Worm (Caenorhabditis elegans) whole organism, L4 larva: ENCODE results near the gene fbxb-74.

Source experiments
- F37D6.2 ChIP-seq: sonication (generic microtip); optimal IDR thresholded peaks from 2 replicates; lab custom pipeline; 2016; ENCODE audit warnings: mild to moderate bottlenecking, missing genetic modification characterization, missing compliant biosample characterization
- F44E2.7 ChIP-seq: fragments of 200-800 bp; sonication (Bioruptor generic); IDR thresholded peaks from 2 replicates; pipeline ENCODE4 v2.1.2; 2022; ENCODE audit warnings: missing genetic modification characterization, missing compliant biosample characterization
- F49E8.2 ChIP-seq: sonication (generic microtip); optimal IDR thresholded peaks from 2 replicates; lab custom pipeline; 2016; ENCODE audit warnings: missing compliant biosample characterization, mild to moderate bottlenecking, missing genetic modification characterization, borderline replicate concordance
- T20F7.1 ChIP-seq: fragments of 200-800 bp; sonication (Bioruptor generic); optimal IDR thresholded peaks from 2 replicates; lab custom pipeline; 2018; ENCODE audit warnings: mild to moderate bottlenecking, missing genetic modification characterization, missing compliant biosample characterization
- Y105C5A.15 ChIP-seq: fragments of 200-800 bp; sonication (Bioruptor generic); IDR thresholded peaks from 2 replicates; pipeline ENCODE4 v1.3.6; 2022; ENCODE audit warnings: missing genetic modification characterization, missing compliant biosample characterization
- Y48G9A.11 ChIP-seq: fragments of 200-800 bp; sonication (Bioruptor generic); IDR thresholded peaks from 2 replicates; pipeline ENCODE4 v1.3.6; 2022; ENCODE audit warnings: missing genetic modification reagents, missing genetic modification characterization, missing compliant biosample characterization
- ZK546.5 ChIP-seq, 2 experiments: sonication (generic microtip); optimal IDR thresholded peaks; 2 replicates each; lab custom pipeline; 2017; ENCODE audit warnings: missing biosample characterization in 2 of 2, missing genetic modification characterization in 2 of 2
- aha-1 ChIP-seq: fragments of 150-350 bp; peaks from one replicate; lab custom pipeline; 2014; ENCODE audit warnings: missing biosample characterization, missing genetic modification characterization
- aly-2 ChIP-seq: sonication (generic microtip); optimal IDR thresholded peaks from 2 replicates; lab custom pipeline; 2018; ENCODE audit warnings: missing biosample characterization, missing genetic modification characterization
- arid-1 ChIP-seq: fragments of 200-800 bp; sonication (Bioruptor generic); conservative IDR thresholded peaks from 2 replicates; pipeline ENCODE4 v1.3.6; 2022; ENCODE audit warnings: missing genetic modification reagents, missing genetic modification characterization, missing compliant biosample characterization
- ceh-20 ChIP-seq: fragments of 200-800 bp; sonication (Bioruptor generic); IDR thresholded peaks from 2 replicates; pipeline ENCODE4 v1.3.6; 2022; ENCODE audit warnings: missing genetic modification reagents, missing genetic modification characterization, missing compliant biosample characterization
- ceh-28 ChIP-seq: fragments of 150-350 bp; optimal IDR thresholded peaks from 2 replicates; lab custom pipeline; 2014; ENCODE audit warnings: missing biosample characterization, missing genetic modification reagents, missing genetic modification characterization
- ceh-62 ChIP-seq: sonication (generic microtip); optimal IDR thresholded peaks from 2 replicates; lab custom pipeline; 2017; ENCODE audit warnings: missing biosample characterization, missing genetic modification characterization
- ceh-82 ChIP-seq: sonication (generic microtip); optimal IDR thresholded peaks from 2 replicates; lab custom pipeline; 2017; ENCODE audit warnings: missing biosample characterization, missing genetic modification characterization
- cey-2 ChIP-seq: sonication (generic microtip); optimal IDR thresholded peaks from 3 replicates; lab custom pipeline; 2017; ENCODE audit warnings: missing genetic modification characterization, mild to moderate bottlenecking, missing compliant biosample characterization, antibody characterized with exemption, borderline replicate concordance; ENCODE audit not compliant: insufficient read depth
- daf-12 ChIP-seq: fragments of 150-350 bp; optimal IDR thresholded peaks from 2 replicates; lab custom pipeline; 2014; ENCODE audit warnings: missing biosample characterization, missing genetic modification reagents, missing genetic modification characterization
- daf-16 ChIP-seq, 3 experiments: sonication (generic microtip); optimal IDR thresholded peaks; 2 replicates each; lab custom pipeline; 2016 to 2017; ENCODE audit warnings: missing genetic modification characterization in 3 of 3, missing genetic modification reagents in 3 of 3, mild to moderate bottlenecking in 2 of 3, missing compliant biosample characterization in 2 of 3, missing biosample characterization in 1 of 3, moderate library complexity in 1 of 3
- dmd-8 ChIP-seq: fragments of 200-800 bp; sonication (Bioruptor generic); IDR thresholded peaks from 2 replicates; pipeline ENCODE4 v1.3.6; 2022; ENCODE audit warnings: missing genetic modification characterization, missing compliant biosample characterization
- dpl-1 ChIP-seq: fragments of 150-350 bp; optimal IDR thresholded peaks from 2 replicates; lab custom pipeline; 2014; ENCODE audit warnings: missing biosample characterization, missing genetic modification reagents, missing genetic modification characterization
- egl-27 ChIP-seq: sonication (generic microtip); optimal IDR thresholded peaks from 3 replicates; lab custom pipeline; 2017; ENCODE audit warnings: missing biosample characterization, missing genetic modification reagents, missing genetic modification characterization
- egl-43 ChIP-seq: fragments of 200-800 bp; sonication (Bioruptor generic); IDR thresholded peaks from 2 replicates; pipeline ENCODE4 v1.3.6; 2022; ENCODE audit warnings: missing genetic modification reagents, missing genetic modification characterization, missing compliant biosample characterization
- fkh-10 ChIP-seq: fragments of 150-350 bp; optimal IDR thresholded peaks from 2 replicates; lab custom pipeline; 2014; ENCODE audit warnings: missing biosample characterization, missing genetic modification reagents, missing genetic modification characterization
- hif-1 ChIP-seq, 2 experiments: sonication (generic microtip); optimal IDR thresholded peaks; 2 replicates each; lab custom pipeline; 2016 to 2017; ENCODE audit warnings: missing compliant biosample characterization in 2 of 2, missing genetic modification characterization in 2 of 2, missing genetic modification reagents in 2 of 2, missing genotype in 2 of 2, mild to moderate bottlenecking in 1 of 2
- hlh-11 ChIP-seq: fragments of 200-800 bp; sonication (Bioruptor generic); optimal IDR thresholded peaks from 2 replicates; lab custom pipeline; 2018; ENCODE audit warnings: mild to moderate bottlenecking, missing genetic modification characterization, missing compliant biosample characterization
- lin-29 ChIP-seq: fragments of 200-800 bp; sonication (Bioruptor generic); IDR thresholded peaks from 2 replicates; pipeline ENCODE4 v1.3.6; 2022; ENCODE audit warnings: missing genetic modification reagents, missing genetic modification characterization, missing compliant biosample characterization
- mxl-2 ChIP-seq: fragments of 200-800 bp; sonication (Bioruptor generic); conservative IDR thresholded peaks from 2 replicates; pipeline ENCODE4 v1.3.6; 2022; ENCODE audit warnings: missing genetic modification reagents, missing genetic modification characterization, missing compliant biosample characterization
- nhr-11 ChIP-seq: fragments of 150-350 bp; optimal IDR thresholded peaks from 2 replicates; lab custom pipeline; 2014; ENCODE audit warnings: missing biosample characterization, missing genetic modification characterization
- nhr-111 ChIP-seq: fragments of 200-800 bp; sonication (Bioruptor generic); optimal IDR thresholded peaks from 2 replicates; lab custom pipeline; 2018; ENCODE audit warnings: mild to moderate bottlenecking, missing genetic modification characterization, missing compliant biosample characterization
- nhr-25 ChIP-seq: sonication (generic microtip); optimal IDR thresholded peaks from 2 replicates; lab custom pipeline; 2017; ENCODE audit warnings: missing genetic modification characterization, mild to moderate bottlenecking, missing compliant biosample characterization, antibody characterized with exemption, moderate library complexity, borderline replicate concordance; ENCODE audit not compliant: insufficient read depth
- nhr-76 ChIP-seq: fragments of 150-350 bp; optimal IDR thresholded peaks from 2 replicates; lab custom pipeline; 2014; ENCODE audit warnings: missing biosample characterization, missing genetic modification characterization
- nhr-77 ChIP-seq: fragments of 150-350 bp; optimal IDR thresholded peaks from 2 replicates; lab custom pipeline; 2014; ENCODE audit warnings: missing biosample characterization, missing genetic modification characterization
- pha-4 ChIP-seq, 2 experiments: fragments of 150-350 bp in 1 of 2; fragments of 200-800 bp in 1 of 2; sonication (Bioruptor generic) in 1 of 2; IDR thresholded peaks in 1 of 2; optimal IDR thresholded peaks in 1 of 2; 2 replicates each; pipeline versions ENCODE4 v1.3.6 to Lab custom; 2014 to 2022; ENCODE audit warnings: missing genetic modification characterization in 2 of 2, missing genetic modification reagents in 2 of 2, missing biosample characterization in 1 of 2, missing compliant biosample characterization in 1 of 2
- pqm-1 ChIP-seq: sonication (generic microtip); optimal IDR thresholded peaks from 2 replicates; lab custom pipeline; 2017; ENCODE audit warnings: missing biosample characterization, missing genetic modification characterization
- saeg-2 ChIP-seq: fragments of 200-800 bp; sonication (Bioruptor generic); IDR thresholded peaks from 2 replicates; pipeline ENCODE4 v1.3.6; 2022; ENCODE audit warnings: missing genetic modification reagents, missing genetic modification characterization, missing compliant biosample characterization
- sdz-12 ChIP-seq: fragments of 200-800 bp; sonication (Bioruptor generic); optimal IDR thresholded peaks from 2 replicates; lab custom pipeline; 2018; ENCODE audit warnings: mild to moderate bottlenecking, missing genetic modification characterization, missing compliant biosample characterization
- spr-1 ChIP-seq: sonication (generic microtip); optimal IDR thresholded peaks from 2 replicates; lab custom pipeline; 2016; ENCODE audit warnings: mild to moderate bottlenecking, missing genetic modification characterization, missing compliant biosample characterization
- spr-3 ChIP-seq: fragments of 200-800 bp; sonication (Bioruptor generic); optimal IDR thresholded peaks from 2 replicates; lab custom pipeline; 2018; ENCODE audit warnings: mild to moderate bottlenecking, missing genetic modification characterization, missing compliant biosample characterization
- tag-97 ChIP-seq: fragments of 200-800 bp; sonication (Bioruptor generic); IDR thresholded peaks from 2 replicates; pipeline ENCODE4 v1.3.6; 2022; ENCODE audit warnings: missing genetic modification characterization, missing compliant biosample characterization
- tra-1 ChIP-seq: fragments of 200-800 bp; sonication (Bioruptor generic); IDR thresholded peaks from 2 replicates; pipeline ENCODE4 v1.3.6; 2022; ENCODE audit warnings: missing genetic modification reagents, missing genetic modification characterization, missing compliant biosample characterization
- unc-39 ChIP-seq: sonication (generic microtip); optimal IDR thresholded peaks from 2 replicates; lab custom pipeline; 2017; ENCODE audit warnings: missing biosample characterization, missing genetic modification characterization
- vab-7 ChIP-seq: fragments of 200-800 bp; sonication (Bioruptor generic); IDR thresholded peaks from 2 replicates; pipeline ENCODE4 v1.3.6; 2022; ENCODE audit warnings: missing genetic modification reagents, missing genetic modification characterization, missing compliant biosample characterization
- zfp-2 ChIP-seq: sonication (generic microtip); optimal IDR thresholded peaks from 2 replicates; lab custom pipeline; 2016; ENCODE audit warnings: mild to moderate bottlenecking, missing genetic modification characterization, missing compliant biosample characterization
- zip-2 ChIP-seq: fragments of 150-350 bp; optimal IDR thresholded peaks from 2 replicates; lab custom pipeline; 2014; ENCODE audit warnings: missing biosample characterization, missing genetic modification characterization
- ztf-7 ChIP-seq: fragments of 150-350 bp; optimal IDR thresholded peaks from 2 replicates; lab custom pipeline; 2014; ENCODE audit warnings: missing biosample characterization, missing genetic modification characterization

fbxb-74 gene

DNA sequence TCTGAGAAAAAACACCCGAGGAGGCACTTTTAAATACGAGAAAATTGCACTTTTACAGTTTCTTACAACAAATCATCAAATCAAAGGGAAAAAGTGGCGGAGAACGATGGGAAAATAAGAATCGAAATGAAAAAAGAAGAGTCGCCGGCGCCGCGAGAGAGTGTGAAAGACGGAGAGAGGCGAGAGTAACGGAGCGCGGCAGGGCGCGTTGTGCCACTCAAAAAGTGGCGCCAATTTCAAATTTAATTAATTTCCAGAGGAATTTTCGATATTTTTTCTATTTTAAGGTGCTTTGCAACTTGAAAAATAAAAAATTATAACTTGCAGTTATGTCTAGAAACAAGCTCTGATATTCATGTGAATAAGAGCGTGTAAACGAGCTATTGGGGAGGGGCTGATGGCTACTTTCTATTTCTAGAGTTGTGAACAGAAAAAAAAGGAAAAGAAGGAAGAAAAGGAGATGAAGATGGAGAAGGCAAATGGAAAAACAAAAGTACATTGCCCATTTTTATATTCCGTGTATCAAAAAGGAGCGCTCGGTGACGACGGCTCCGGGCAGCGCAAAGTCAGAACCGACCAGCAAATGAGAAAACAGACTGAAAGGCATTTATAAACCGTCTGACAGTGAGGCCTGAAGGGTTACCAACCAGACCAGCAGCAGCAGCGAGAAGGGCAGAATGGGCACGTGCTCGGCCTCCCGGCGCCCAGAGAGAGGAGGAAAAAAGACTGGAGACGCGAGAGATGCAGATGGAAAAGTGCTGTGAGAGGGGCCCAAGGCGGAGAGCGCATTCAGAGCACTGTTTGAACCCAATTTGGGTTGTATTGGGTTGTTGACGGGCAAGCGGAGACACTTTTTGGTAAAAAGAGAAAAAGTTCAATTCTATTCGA is 32.0 kb upstream of the fbxb-74 start (continued):
- TF ChIP-seq dmd-8 (GFP tag; lab: Robert Waterston, UW) (peak; percentile 40; the same call in 1 of the 2 replicates), nhr-111 (no peak), ztf-7 (tag; lab: Kevin White, UChicago) (no peak)

DNA sequence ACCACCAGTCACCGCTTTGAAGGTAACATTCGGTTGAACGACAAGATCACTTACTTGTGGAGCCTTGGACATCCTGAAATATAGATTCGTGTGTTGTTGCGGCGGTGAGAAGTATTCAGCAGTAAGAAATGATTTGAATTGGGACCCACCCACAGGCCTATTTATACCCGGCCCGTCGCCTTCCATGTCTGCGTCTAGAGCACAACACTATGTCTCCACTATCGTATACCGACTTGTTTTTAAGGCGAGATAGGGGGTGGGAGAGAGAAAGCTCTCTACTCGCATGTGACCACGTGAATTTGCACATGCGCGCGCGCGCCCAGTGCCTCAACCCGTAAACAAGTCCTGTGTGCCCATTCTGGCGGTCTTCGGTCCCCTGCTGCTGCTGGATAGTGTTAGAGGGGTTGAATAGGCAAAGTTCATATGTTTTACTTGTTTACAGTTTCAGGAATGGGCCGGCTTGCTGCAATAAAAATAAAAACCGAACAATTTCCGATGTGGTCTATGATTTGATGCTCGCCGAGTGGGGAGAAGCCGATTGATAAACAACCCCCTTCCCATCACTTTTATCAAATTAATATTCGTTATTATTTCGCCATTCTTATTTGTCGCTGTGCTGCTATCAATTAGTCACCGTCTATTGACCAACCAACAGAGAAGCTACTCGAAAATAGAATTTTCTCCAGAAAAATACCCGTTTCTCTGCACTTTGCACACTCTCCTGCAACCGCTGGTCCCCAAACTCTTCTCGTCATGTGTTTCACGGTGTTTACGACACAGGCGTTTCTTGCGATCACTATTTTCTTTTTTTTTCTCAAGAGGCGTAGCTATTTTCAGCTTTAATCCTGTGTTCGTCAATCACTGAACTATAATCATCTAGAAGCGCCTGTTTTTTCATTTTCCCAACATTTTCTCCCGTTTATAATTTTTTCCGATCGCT is 30.9 kb upstream of the fbxb-74 start:
- peak; percentile 42 for TF ChIP-seq spr-3
- TF ChIP-seq T20F7.1 (GFP tag; lab: Kevin White, UChicago), result no peak
- no peak for TF ChIP-seq cey-2
- no peak for TF ChIP-seq zip-2 (tag; lab: Kevin White, UChicago)
- TF ChIP-seq F49E8.2 (tag; lab: Kevin White, UChicago), result no peak
- no peak for TF ChIP-seq dmd-8 (GFP tag; lab: Robert Waterston, UW)
- no peak for TF ChIP-seq unc-39 (tag; lab: Kevin White, UChicago)
- no peak for TF ChIP-seq egl-43 (GFP tag; lab: Robert Waterston, UW)
- peak; percentile 65 for TF ChIP-seq tra-1
- TF ChIP-seq pqm-1 (tag; lab: Kevin White, UChicago), result no peak
- TF ChIP-seq Y48G9A.11, result no peak
- peak; percentile 96 for TF ChIP-seq aha-1 (tag; lab: Kevin White, UChicago)
- no peak for TF ChIP-seq F44E2.7 (GFP tag; lab: Robert Waterston, UW)
- peak; percentile 20; the same call in 1 of the 2 replicates for TF ChIP-seq Y105C5A.15 (GFP tag; lab: Robert Waterston, UW)
- TF ChIP-seq vab-7 (GFP tag; lab: Robert Waterston, UW), result no peak
- TF ChIP-seq hlh-11 (tag; lab: Kevin White, UChicago), result peak; percentile 86
- TF ChIP-seq spr-1 (tag; lab: Kevin White, UChicago), result no peak
- no peak for TF ChIP-seq ceh-82 (tag; lab: Kevin White, UChicago)
- TF ChIP-seq nhr-25 (tag; lab: Kevin White, UChicago), result peak; percentile 71
- peak; percentile 18 for TF ChIP-seq F37D6.2
- peak; percentile 53 for TF ChIP-seq ceh-20 (GFP tag; lab: Robert Waterston, UW)
- TF ChIP-seq ZK546.5 (tag; optimal IDR thresholded peaks at IDR 0.05; lab: Kevin White, UChicago), result no peak
- TF ChIP-seq nhr-77, result no peak
- TF ChIP-seq daf-12 (tag; lab: Kevin White, UChicago), result no peak
- TF ChIP-seq egl-27, result no peak
- no peak for TF ChIP-seq zfp-2 (tag; lab: Kevin White, UChicago)
- no peak for TF ChIP-seq nhr-76 (tag; lab: Kevin White, UChicago)
- TF ChIP-seq aly-2 (tag; lab: Kevin White, UChicago), result no peak
- no peak for TF ChIP-seq tag-97
- TF ChIP-seq lin-29 (GFP tag; lab: Robert Waterston, UW), result 0 out of 2 replicates have a peak, but pooled peaks have one; percentile 12
- TF ChIP-seq saeg-2 (GFP tag; lab: Robert Waterston, UW), result no peak
- TF ChIP-seq ceh-28 (tag; lab: Kevin White, UChicago), result no peak
- 0 out of 2 replicates have a peak, but pooled peaks have one; percentile 4 for TF ChIP-seq arid-1
- peak; percentile 1 to 71 for TF ChIP-seq hif-1 (tag; optimal IDR thresholded peaks at IDR 0.05; lab: Kevin White, UChicago)
- peak; percentile 70 for TF ChIP-seq nhr-11 (tag; lab: Kevin White, UChicago)
- TF ChIP-seq daf-16 (GFP tag; optimal IDR thresholded peaks at IDR 0.05; lab: Kevin White, UChicago), result peak in 1 of 2 experiments; percentile 38
- TF ChIP-seq daf-16 (tag; optimal IDR thresholded peaks at IDR 0.05; lab: Kevin White, UChicago), result peak; percentile 98
- TF ChIP-seq mxl-2 (GFP tag; lab: Robert Waterston, UW), result peak; percentile 78
- peak; percentile 25 for TF ChIP-seq dpl-1 (GFP tag; lab: Kevin White, UChicago)
- TF ChIP-seq sdz-12 (GFP tag; lab: Kevin White, UChicago), result no peak
- TF ChIP-seq ceh-62 (tag; lab: Kevin White, UChicago), result no peak
- peak; percentile 56 for TF ChIP-seq pha-4 (GFP tag; IDR thresholded peaks at IDR 0.05; lab: Robert Waterston, UW)
- TF ChIP-seq pha-4 (tag; optimal IDR thresholded peaks at IDR 0.05; lab: Kevin White, UChicago), result peak; percentile 12
- TF ChIP-seq fkh-10 (GFP tag; lab: Kevin White, UChicago), result peak; percentile 83
